Fruit fly (Drosophila melanogaster) whole organism, embryonic: ENCODE measurements around the gene Nse1.

Experiments
- Adf1 ChIP-seq: fragments of 200-800 bp; sonication (Bioruptor generic); IDR thresholded peaks from 2 replicates; pipeline ENCODE4 v1.3.6; 2022; ENCODE audit warnings: missing biosample characterization, missing genetic modification characterization
- Aef1 ChIP-seq: fragments of 200-800 bp; sonication (Bioruptor generic); IDR thresholded peaks from 3 replicates; pipeline ENCODE4 v1.3.6; 2022; ENCODE audit warnings: missing biosample characterization, missing genetic modification characterization
- CG10267 ChIP-seq: fragments of 200-800 bp; sonication (Bioruptor generic); optimal IDR thresholded peaks from 2 replicates; lab custom pipeline; 2018; ENCODE audit warnings: missing biosample characterization, mild to moderate bottlenecking, missing genetic modification characterization, moderate library complexity
- CG11695 ChIP-seq: fragments of 200-800 bp; sonication (Bioruptor generic); IDR thresholded peaks from 3 replicates; pipeline ENCODE4 v1.3.6; 2022; ENCODE audit warnings: missing biosample characterization, missing genetic modification characterization
- CG11696 ChIP-seq: fragments of 200-800 bp; sonication (Bioruptor generic); IDR thresholded peaks from 2 replicates; pipeline ENCODE4 v1.3.6; 2022; ENCODE audit warnings: missing biosample characterization, missing genetic modification characterization
- CG12744 ChIP-seq: fragments of 200-800 bp; sonication (Bioruptor generic); optimal IDR thresholded peaks from 2 replicates; lab custom pipeline; 2016; ENCODE audit warnings: missing biosample characterization, missing genetic modification characterization
- CG12769 ChIP-seq: fragments of 200-800 bp; sonication (Bioruptor generic); optimal IDR thresholded peaks from 2 replicates; lab custom pipeline; 2019; ENCODE audit warnings: missing biosample characterization, mild to moderate bottlenecking, missing genetic modification characterization, moderate library complexity
- CG13296 ChIP-seq: fragments of 200-800 bp; sonication (Bioruptor generic); optimal IDR thresholded peaks from 3 replicates; lab custom pipeline; 2018; ENCODE audit warnings: missing biosample characterization, mild to moderate bottlenecking, missing genetic modification characterization
- CG18764 ChIP-seq: fragments of 200-800 bp; sonication (Bioruptor generic); optimal IDR thresholded peaks from 3 replicates; lab custom pipeline; 2016; ENCODE audit warnings: missing biosample characterization, missing genetic modification characterization
- CG2202 ChIP-seq: fragments of 200-800 bp; sonication (Bioruptor generic); optimal IDR thresholded peaks from 2 replicates; lab custom pipeline; 2018; ENCODE audit warnings: missing biosample characterization, mild to moderate bottlenecking, missing genetic modification characterization
- CG30403 ChIP-seq: fragments of 200-800 bp; sonication (Bioruptor generic); optimal IDR thresholded peaks from 3 replicates; lab custom pipeline; 2016; ENCODE audit warnings: missing biosample characterization, missing genetic modification characterization
- CG32772 ChIP-seq: fragments of 200-800 bp; sonication (Bioruptor generic); IDR thresholded peaks from 2 replicates; pipeline ENCODE4 v1.3.6; 2022; ENCODE audit warnings: missing biosample characterization, missing genetic modification characterization
- CG3847 ChIP-seq: fragments of 200-800 bp; sonication (Bioruptor generic); IDR thresholded peaks from 2 replicates; pipeline ENCODE4 v1.3.6; 2022; ENCODE audit warnings: missing biosample characterization, missing genetic modification characterization
- CG4360 ChIP-seq: fragments of 200-800 bp; sonication (Bioruptor generic); IDR thresholded peaks from 2 replicates; pipeline ENCODE4 v1.3.6; 2022; ENCODE audit warnings: missing biosample characterization, missing genetic modification characterization
- CG43689 ChIP-seq: fragments of 200-800 bp; sonication (Bioruptor generic); IDR thresholded peaks from 2 replicates; pipeline ENCODE4 v1.3.6; 2022; ENCODE audit warnings: missing biosample characterization, missing genetic modification characterization
- CG4707 ChIP-seq: fragments of 200-800 bp; sonication (Bioruptor generic); optimal IDR thresholded peaks from 2 replicates; lab custom pipeline; 2018; ENCODE audit warnings: missing biosample characterization, mild to moderate bottlenecking, missing genetic modification characterization, moderate library complexity
- CG6854 ChIP-seq: fragments of 200-800 bp; sonication (Bioruptor generic); optimal IDR thresholded peaks from 3 replicates; lab custom pipeline; 2017; ENCODE audit warnings: missing biosample characterization, mild to moderate bottlenecking, missing genetic modification characterization
- CG7745 ChIP-seq: fragments of 200-800 bp; sonication (Bioruptor generic); optimal IDR thresholded peaks from 2 replicates; lab custom pipeline; 2018; ENCODE audit warnings: missing biosample characterization, mild to moderate bottlenecking, missing genetic modification characterization, moderate library complexity
- CG9215 ChIP-seq: fragments of 200-800 bp; sonication (Bioruptor generic); IDR thresholded peaks from 2 replicates; pipeline ENCODE4 v1.3.6; 2022; ENCODE audit warnings: missing biosample characterization, missing genetic modification characterization
- CG9876 ChIP-seq: fragments of 200-800 bp; sonication (Bioruptor generic); optimal IDR thresholded peaks from 2 replicates; lab custom pipeline; 2016; ENCODE audit warnings: missing biosample characterization, missing genetic modification characterization
- D19A ChIP-seq: fragments of 200-800 bp; optimal IDR thresholded peaks from 3 replicates; lab custom pipeline; 2019; ENCODE audit warnings: missing biosample characterization, mild to moderate bottlenecking, missing genetic modification characterization, moderate library complexity
- Drgx ChIP-seq: fragments of 200-800 bp; sonication (Bioruptor generic); IDR thresholded peaks from 2 replicates; pipeline ENCODE4 v1.3.6; 2022; ENCODE audit warnings: missing biosample characterization, missing genetic modification characterization
- Ets65A ChIP-seq: fragments of 200-800 bp; sonication (Bioruptor generic); peaks from one replicate; lab custom pipeline; 2016; ENCODE audit warnings: missing biosample characterization, missing genetic modification characterization
- Fer2 ChIP-seq: fragments of 200-800 bp; sonication (Bioruptor generic); optimal IDR thresholded peaks from 2 replicates; lab custom pipeline; 2018; ENCODE audit warnings: missing biosample characterization, mild to moderate bottlenecking, missing genetic modification characterization, moderate library complexity
- Fer3 ChIP-seq: fragments of 200-800 bp; sonication (Bioruptor generic); optimal IDR thresholded peaks from 2 replicates; lab custom pipeline; 2018; ENCODE audit warnings: missing biosample characterization, mild to moderate bottlenecking, missing genetic modification characterization, moderate library complexity
- Optix ChIP-seq: fragments of 200-800 bp; sonication (Bioruptor generic); IDR thresholded peaks from 3 replicates; pipeline ENCODE4 v1.3.6; 2022; ENCODE audit warnings: missing biosample characterization, missing genetic modification characterization
- Rfx ChIP-seq: fragments of 200-800 bp; sonication (Bioruptor generic); IDR thresholded peaks from 2 replicates; pipeline ENCODE4 v1.3.6; 2022; ENCODE audit warnings: missing biosample characterization, missing genetic modification characterization
- Sry-β ChIP-seq: fragments of 200-800 bp; sonication (Bioruptor generic); optimal IDR thresholded peaks from 2 replicates; lab custom pipeline; 2018; ENCODE audit warnings: missing biosample characterization, mild to moderate bottlenecking, missing genetic modification characterization, moderate library complexity
- Ssrp ChIP-seq: fragments of 200-800 bp; sonication (Bioruptor generic); optimal IDR thresholded peaks from 2 replicates; lab custom pipeline; 2018; ENCODE audit warnings: missing biosample characterization, mild to moderate bottlenecking, missing genetic modification characterization, moderate library complexity
- TFAM ChIP-seq: fragments of 200-800 bp; sonication (Bioruptor generic); optimal IDR thresholded peaks from 2 replicates; lab custom pipeline; 2017; ENCODE audit warnings: missing biosample characterization, missing genetic modification characterization, inconsistent platforms
- ash1 ChIP-seq: fragments of 200-800 bp; sonication (Bioruptor generic); optimal IDR thresholded peaks from 2 replicates; lab custom pipeline; 2018; ENCODE audit warnings: missing biosample characterization, mild to moderate bottlenecking, missing genetic modification characterization
- cad ChIP-seq: fragments of >200 bp; optimal IDR thresholded peaks from 2 replicates; lab custom pipeline; 2017; ENCODE audit warnings: missing biosample characterization, missing genetic modification characterization
- cg ChIP-seq: fragments of 200-800 bp; sonication (Bioruptor generic); optimal IDR thresholded peaks from 3 replicates; lab custom pipeline; 2019; ENCODE audit warnings: missing biosample characterization, mild to moderate bottlenecking, missing genetic modification characterization, moderate library complexity
- chinmo ChIP-seq: fragments of 200-800 bp; sonication (Bioruptor generic); IDR thresholded peaks from 4 replicates; pipeline ENCODE4 v1.3.6; 2022; ENCODE audit warnings: missing biosample characterization, missing genetic modification characterization; ENCODE audit not compliant: partially characterized antibody
- dm ChIP-seq: fragments of 200-800 bp; sonication (Bioruptor generic); optimal IDR thresholded peaks from 3 replicates; lab custom pipeline; 2016; ENCODE audit warnings: missing biosample characterization, missing genetic modification characterization
- dmrt11E ChIP-seq: fragments of 200-800 bp; sonication (Bioruptor generic); optimal IDR thresholded peaks from 3 replicates; lab custom pipeline; 2018; ENCODE audit warnings: missing biosample characterization, mild to moderate bottlenecking, missing genetic modification characterization, moderate library complexity
- dpn ChIP-seq, 2 experiments: fragments of 200-800 bp; sonication (Bioruptor generic); optimal IDR thresholded peaks; 3 replicates each; lab custom pipeline; 2016; ENCODE audit warnings: missing biosample characterization in 2 of 2, missing genetic modification characterization in 2 of 2
- fd64A ChIP-seq: fragments of 200-800 bp; sonication (Bioruptor generic); optimal IDR thresholded peaks from 3 replicates; lab custom pipeline; 2018; ENCODE audit warnings: missing biosample characterization, mild to moderate bottlenecking, missing genetic modification characterization
- fru ChIP-seq: fragments of >200 bp; optimal IDR thresholded peaks from 2 replicates; lab custom pipeline; 2017
- lov ChIP-seq, 2 experiments: fragments of 200-800 bp in 1 of 2; fragments of >200 bp in 1 of 2; sonication (Bioruptor generic) in 1 of 2; IDR thresholded peaks in 1 of 2; optimal IDR thresholded peaks in 1 of 2; 2 replicates in 1 of 2; 3 replicates in 1 of 2; pipeline versions ENCODE4 v1.3.6 to Lab custom; 2017 to 2022; ENCODE audit warnings: missing biosample characterization in 1 of 2, missing genetic modification characterization in 1 of 2
- onecut ChIP-seq: fragments of 200-800 bp; sonication (Bioruptor generic); IDR thresholded peaks from 2 replicates; pipeline ENCODE4 v1.3.6; 2022; ENCODE audit warnings: missing biosample characterization, missing genetic modification characterization
- pan ChIP-seq, 4 experiments: fragments of >200 bp in 3 of 4; fragments of 200-800 bp in 1 of 4; sonication (Bioruptor generic) in 1 of 4; optimal IDR thresholded peaks in 3 of 4; IDR thresholded peaks in 1 of 4; 2 replicates each; pipeline versions ENCODE4 v1.3.6 to Lab custom; 2017 to 2022; ENCODE audit warnings: missing biosample characterization in 2 of 4, missing genetic modification characterization in 2 of 4, mixed read lengths in 1 of 4
- prd ChIP-seq, 3 experiments: fragments of >200 bp in 2 of 3; fragments of 200-800 bp in 1 of 3; sonication (Bioruptor generic) in 1 of 3; optimal IDR thresholded peaks in 2 of 3; IDR thresholded peaks in 1 of 3; 2 replicates in 2 of 3; 3 replicates in 1 of 3; pipeline versions ENCODE4 v1.3.6 to Lab custom; 2017 to 2022; ENCODE audit warnings: missing biosample characterization in 1 of 3, missing genetic modification characterization in 1 of 3
- pros ChIP-seq: fragments of 200-800 bp; sonication (Bioruptor generic); optimal IDR thresholded peaks from 3 replicates; lab custom pipeline; 2019; ENCODE audit warnings: missing biosample characterization, mild to moderate bottlenecking, missing genetic modification characterization, moderate library complexity
- rib ChIP-seq: fragments of 200-800 bp; sonication (Bioruptor generic); IDR thresholded peaks from 2 replicates; pipeline ENCODE4 v1.3.6; 2022; ENCODE audit warnings: missing biosample characterization, missing genetic modification characterization
- sob ChIP-seq: fragments of 200-800 bp; sonication (Bioruptor generic); IDR thresholded peaks from 2 replicates; pipeline ENCODE4 v1.3.6; 2022; ENCODE audit warnings: missing biosample characterization, missing genetic modification characterization
- tx ChIP-seq: fragments of 200-800 bp; sonication (Bioruptor generic); optimal IDR thresholded peaks from 2 replicates; lab custom pipeline; 2016; ENCODE audit warnings: missing biosample characterization, missing genetic modification characterization
- vnd ChIP-seq: fragments of 200-800 bp; sonication (Bioruptor generic); IDR thresholded peaks from 3 replicates; pipeline ENCODE4 v1.3.6; 2022; ENCODE audit warnings: missing biosample characterization, missing genetic modification characterization; ENCODE audit not compliant: partially characterized antibody
- zen2 ChIP-seq: fragments of 200-800 bp; sonication (Bioruptor generic); IDR thresholded peaks from 3 replicates; pipeline ENCODE4 v1.3.6; 2022; ENCODE audit warnings: missing biosample characterization, missing genetic modification characterization; ENCODE audit not compliant: partially characterized antibody

Gene Nse1

DNA sequence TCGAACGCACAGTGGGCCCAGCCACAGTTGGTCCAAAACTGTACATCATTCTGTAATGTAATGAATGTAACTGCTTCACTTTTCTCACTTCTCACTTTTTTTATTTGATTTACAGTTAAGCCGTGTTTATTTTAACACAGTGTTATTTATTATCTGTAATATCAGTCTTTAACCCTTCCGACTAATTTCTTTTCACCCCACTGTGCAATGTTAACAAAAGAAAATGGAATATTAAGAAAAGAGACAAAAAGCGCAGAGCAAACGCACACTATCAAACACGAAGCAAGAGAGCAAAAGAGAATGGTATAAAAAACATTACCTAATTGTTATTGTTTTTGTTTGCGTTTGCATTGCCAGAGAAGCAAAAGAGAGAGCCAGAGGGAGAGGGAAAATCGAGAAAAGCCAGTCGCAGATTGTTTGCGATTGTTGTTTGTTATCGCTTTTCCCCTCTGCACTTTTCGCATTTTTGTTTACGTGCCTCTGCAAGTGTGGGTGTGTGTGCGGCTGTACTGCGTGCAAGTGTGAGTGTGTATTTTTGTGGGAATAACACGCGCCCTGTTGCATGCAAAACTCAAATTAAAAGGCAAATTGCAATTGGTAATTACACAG, 30.2 kb downstream of the Nse1 start (continued):
- TF ChIP-seq lov (optimal IDR thresholded peaks at IDR 0.05; lab: Kevin White, UChicago) (no peak), lov (GFP tag; IDR thresholded peaks at IDR 0.05; lab: Robert Waterston, UW) (peak; percentile 95), ash1 (peak; percentile 79), Optix (peak; percentile 97), dm (peak; percentile 97), CG11695 (GFP tag; lab: Robert Waterston, UW) (peak; percentile 98), Sry-β (GFP tag; lab: Kevin White, UChicago) (peak; percentile 75), sob (peak; percentile 96), rib (GFP tag; lab: Robert Waterston, UW) (peak; percentile 93), CG4707 (GFP tag; lab: Kevin White, UChicago) (peak; percentile 100), dmrt11E (tag; lab: Kevin White, UChicago) (peak; percentile 97), CG32772 (GFP tag; lab: Robert Waterston, UW) (peak; percentile 97), onecut (peak; percentile 96), fru (lab: Kevin White, UChicago) (no peak), CG12769 (tag; lab: Kevin White, UChicago) (peak; percentile 98), tx (GFP tag; lab: Kevin White, UChicago) (peak; percentile 98), chinmo (GFP tag; lab: Robert Waterston, UW) (peak; percentile 96), cg (GFP tag; lab: Kevin White, UChicago) (peak; percentile 89), CG10267 (peak; percentile 96), CG7745 (tag; lab: Kevin White, UChicago) (peak; percentile 87), CG9876 (GFP tag; lab: Kevin White, UChicago) (peak; percentile 96), vnd (GFP tag; lab: Robert Waterston, UW) (0 out of 3 replicates have a peak, but pooled peaks have one; percentile 36), fd64A (GFP tag; lab: Kevin White, UChicago) (peak; percentile 97), D19A (tag; lab: Kevin White, UChicago) (peak; percentile 97), CG12744 (peak; percentile 97), Drgx (GFP tag; lab: Robert Waterston, UW) (peak; percentile 98), CG18764 (GFP tag; lab: Kevin White, UChicago) (peak; percentile 97), pan (optimal IDR thresholded peaks at IDR 0.05; lab: Kevin White, UChicago) (no peak), pan (GFP tag; optimal IDR thresholded peaks at IDR 0.05 in 1 of 2, IDR thresholded peaks at IDR 0.05 in 1 of 2) (peak in 1 of 2 experiments; percentile 98), Fer3 (tag; lab: Kevin White, UChicago) (peak; percentile 97), prd (optimal IDR thresholded peaks at IDR 0.05; lab: Kevin White, UChicago) (no peak), prd (GFP tag; IDR thresholded peaks at IDR 0.05; lab: Robert Waterston, UW) (peak; percentile 99), CG30403 (GFP tag; lab: Kevin White, UChicago) (peak; percentile 99), CG3847 (GFP tag; lab: Robert Waterston, UW) (peak; percentile 95), Aef1 (GFP tag; lab: Robert Waterston, UW) (peak; percentile 96), Fer2 (tag; lab: Kevin White, UChicago) (peak; percentile 91), TFAM (GFP tag; lab: Kevin White, UChicago) (peak; percentile 95), CG4360 (GFP tag; lab: Robert Waterston, UW) (peak; percentile 80), Adf1 (GFP tag; lab: Robert Waterston, UW) (peak; percentile 82), cad (no peak), CG2202 (tag; lab: Kevin White, UChicago) (peak; percentile 98), CG13296 (peak; percentile 98), CG43689 (peak; percentile 93), CG6854 (peak; percentile 96), Ssrp (tag; lab: Kevin White, UChicago) (peak; percentile 99), Ets65A (GFP tag; lab: Kevin White, UChicago) (peak; percentile 100), pros (GFP tag; lab: Kevin White, UChicago) (peak; percentile 89), CG9215 (peak; percentile 90), Rfx (peak; percentile 97), CG11696 (peak; percentile 93), zen2 (GFP tag; lab: Robert Waterston, UW) (no peak), dpn (GFP tag; optimal IDR thresholded peaks at IDR 0.05; lab: Kevin White, UChicago) (peak; percentile 98 to 99)
